Worm (Caenorhabditis elegans) whole organism, L1 larva: ENCODE results near the gene Y57A10C.9.

Experiments used
- Y116A8C.19 ChIP-seq: sonication (generic microtip); optimal IDR thresholded peaks from 2 replicates; lab custom pipeline; 2016; ENCODE audit warnings: missing compliant biosample characterization, missing genetic modification characterization, borderline replicate concordance
- alr-1 ChIP-seq: fragments of 200-800 bp; sonication (Bioruptor generic); optimal IDR thresholded peaks from 2 replicates; lab custom pipeline; 2018; ENCODE audit warnings: borderline replicate concordance, mild to moderate bottlenecking, missing genetic modification characterization, missing compliant biosample characterization
- aly-2 ChIP-seq: fragments of 150-350 bp; optimal IDR thresholded peaks from 2 replicates; lab custom pipeline; 2014; ENCODE audit warnings: missing biosample characterization, missing genetic modification characterization
- ceh-82 ChIP-seq, 3 experiments: fragments of 150-350 bp in 1 of 3; sonication (generic microtip) in 2 of 3; optimal IDR thresholded peaks; 2 replicates each; lab custom pipeline; 2014 to 2017; ENCODE audit warnings: missing biosample characterization in 3 of 3, missing genetic modification characterization in 3 of 3
- ceh-88 ChIP-seq: fragments of 200-800 bp; sonication (Bioruptor generic); IDR thresholded peaks from 2 replicates; pipeline ENCODE4 v1.3.6; 2022; ENCODE audit warnings: missing genetic modification characterization, missing compliant biosample characterization
- efl-1 ChIP-seq, 4 experiments: fragments of 150-350 bp; optimal IDR thresholded peaks in 3 of 4; peaks in 1 of 4; 1 replicate in 1 of 4; 2 replicates in 3 of 4; lab custom pipeline; 2014; ENCODE audit warnings: missing biosample characterization in 2 of 4, missing genetic modification characterization in 2 of 4, missing genetic modification reagents in 2 of 4
- efl-3 ChIP-seq: fragments of 200-800 bp; sonication (Bioruptor generic); optimal IDR thresholded peaks from 2 replicates; lab custom pipeline; 2018; ENCODE audit warnings: mild to moderate bottlenecking, missing genetic modification characterization, missing compliant biosample characterization
- elt-2 ChIP-seq: sonication (generic microtip); optimal IDR thresholded peaks from 2 replicates; lab custom pipeline; 2016; ENCODE audit warnings: missing genetic modification characterization, mild to moderate bottlenecking, inconsistent platforms, missing compliant biosample characterization, missing genetic modification reagents
- fos-1 ChIP-seq: fragments of 150-350 bp; optimal IDR thresholded peaks from 2 replicates; lab custom pipeline; 2014; ENCODE audit warnings: missing biosample characterization, missing genetic modification characterization
- hlh-4 ChIP-seq: sonication (generic microtip); optimal IDR thresholded peaks from 2 replicates; lab custom pipeline; 2016; ENCODE audit warnings: mild to moderate bottlenecking, missing genetic modification characterization, missing compliant biosample characterization
- irx-1 ChIP-seq: sonication (generic microtip); optimal IDR thresholded peaks from 2 replicates; lab custom pipeline; 2016; ENCODE audit warnings: missing genetic modification characterization, missing compliant biosample characterization
- isw-1 ChIP-seq: fragments of 200-800 bp; sonication (Bioruptor generic); IDR thresholded peaks from 2 replicates; pipeline ENCODE4 v1.3.6; 2022; ENCODE audit warnings: missing genetic modification characterization, missing compliant biosample characterization
- lin-15B ChIP-seq: fragments of 150-350 bp; sonication (generic microtip); optimal IDR thresholded peaks from 3 replicates; lab custom pipeline; 2014; ENCODE audit warnings: missing biosample characterization, missing genetic modification characterization
- mef-2 ChIP-seq: fragments of 150-350 bp; optimal IDR thresholded peaks from 2 replicates; lab custom pipeline; 2014; ENCODE audit warnings: missing biosample characterization, missing genetic modification characterization
- nhr-11 ChIP-seq: fragments of 150-350 bp; optimal IDR thresholded peaks from 2 replicates; lab custom pipeline; 2014; ENCODE audit warnings: missing biosample characterization, missing genetic modification characterization
- nhr-19 ChIP-seq: fragments of 200-800 bp; sonication (Bioruptor generic); conservative IDR thresholded peaks from 2 replicates; pipeline ENCODE4 v1.3.6; 2022; ENCODE audit warnings: missing genetic modification characterization, missing compliant biosample characterization
- nhr-237 ChIP-seq: fragments of 150-350 bp; optimal IDR thresholded peaks from 2 replicates; lab custom pipeline; 2014; ENCODE audit warnings: missing biosample characterization, missing genetic modification characterization
- nhr-71 ChIP-seq: sonication (generic microtip); optimal IDR thresholded peaks from 2 replicates; lab custom pipeline; 2016; ENCODE audit warnings: mild to moderate bottlenecking, missing genetic modification characterization, moderate library complexity, missing compliant biosample characterization
- nhr-76 ChIP-seq: sonication (generic microtip); optimal IDR thresholded peaks from 2 replicates; lab custom pipeline; 2017; ENCODE audit warnings: missing biosample characterization, missing genetic modification characterization
- nhr-77 ChIP-seq: fragments of 150-350 bp; optimal IDR thresholded peaks from 2 replicates; lab custom pipeline; 2014; ENCODE audit warnings: missing biosample characterization, missing genetic modification characterization
- nhr-85 ChIP-seq: sonication (generic microtip); peaks from one replicate; lab custom pipeline; 2016; ENCODE audit warnings: missing genetic modification characterization, inconsistent platforms, missing compliant biosample characterization
- pqm-1 ChIP-seq: sonication (generic microtip); optimal IDR thresholded peaks from 3 replicates; lab custom pipeline; 2017; ENCODE audit warnings: missing biosample characterization, missing genetic modification characterization
- snpc-4 ChIP-seq: fragments of 150-350 bp; optimal IDR thresholded peaks from 2 replicates; lab custom pipeline; 2014; ENCODE audit warnings: missing biosample characterization, missing genetic modification characterization
- snu-23 ChIP-seq: sonication (generic microtip); optimal IDR thresholded peaks from 2 replicates; lab custom pipeline; 2016; ENCODE audit warnings: missing genetic modification characterization, missing compliant biosample characterization
- zag-1 ChIP-seq: fragments of 150-350 bp; optimal IDR thresholded peaks from 2 replicates; lab custom pipeline; 2014; ENCODE audit warnings: missing biosample characterization, missing genetic modification characterization

Y57A10C.9 gene

ce11 chrII:12438441-12438840 lies at the start of gene Y57A10C.9:
Y57A10C.9 (minus strand) TSS chrII:12438541.
- no peak for TF ChIP-seq ceh-88 (GFP tag; lab: Robert Waterston, UW)
- peak; percentile 1 for TF ChIP-seq nhr-71 (tag; lab: Kevin White, UChicago)
- no peak for TF ChIP-seq zag-1 (tag; lab: Kevin White, UChicago)

- TF ChIP-seq snu-23 (GFP tag; lab: Kevin White, UChicago) (no peak), elt-2 (tag; lab: Kevin White, UChicago) (no peak), nhr-85 (tag; lab: Kevin White, UChicago) (peak; percentile 29), efl-3 (no peak), alr-1 (tag; lab: Kevin White, UChicago) (no peak), mef-2 (tag; lab: Kevin White, UChicago) (no peak), nhr-11 (no peak)
These were observed 46.7 kb upstream of the Y57A10C.9 start, which contains the start of gene F15A4.10 for ce11 chrII:12485060-12485459. F15A4.10 (minus strand) TSS chrII:12485160.

ce11 chrII:12482622-12483021 lies 44.3 kb upstream of the Y57A10C.9 start, which contains the start of gene fbxb-102:
fbxb-102 (plus strand) TSS chrII:12482922.
- no peak for TF ChIP-seq aly-2 (tag; lab: Kevin White, UChicago)
- TF ChIP-seq snu-23 (GFP tag; lab: Kevin White, UChicago), result no peak
- no peak for TF ChIP-seq pqm-1 (tag; lab: Kevin White, UChicago)
- no peak for TF ChIP-seq fos-1 (tag; lab: Kevin White, UChicago)
- TF ChIP-seq hlh-4 (tag; lab: Kevin White, UChicago), result no peak
- no peak for TF ChIP-seq ceh-82 (tag; optimal IDR thresholded peaks at IDR 0.05; lab: Kevin White, UChicago)
- TF ChIP-seq nhr-237 (tag; lab: Kevin White, UChicago), result no peak

- no peak for TF ChIP-seq Y116A8C.19 (tag; lab: Kevin White, UChicago)
- no peak for TF ChIP-seq efl-1 (optimal IDR thresholded peaks at IDR 0.05; lab: Kevin White, UChicago)
- peak in 1 of 2 experiments; percentile 91 for TF ChIP-seq efl-1 (GFP tag; optimal IDR thresholded peaks at IDR 0.05 in 1 of 2; lab: Kevin White, UChicago)
- TF ChIP-seq nhr-76 (tag; lab: Kevin White, UChicago), result no peak
- TF ChIP-seq, all 84 proteins: peak for 1
These were observed 43.3 kb upstream of the Y57A10C.9 start for ce11 chrII:12481645-12482044.

- no peak for TF ChIP-seq nhr-11
- TF ChIP-seq irx-1, result no peak
- no peak for TF ChIP-seq nhr-19 (GFP tag; lab: Robert Waterston, UW)
- TF ChIP-seq nhr-77 (tag; lab: Kevin White, UChicago), result no peak
- no peak for TF ChIP-seq elt-2 (tag; lab: Kevin White, UChicago)
These were observed 42.5 kb upstream of the Y57A10C.9 start, which contains the start of gene arrd-9 for ce11 chrII:12480811-12481210. arrd-9 (minus strand) TSS chrII:12480911.

- TF ChIP-seq snpc-4 (no peak), efl-1 (optimal IDR thresholded peaks at IDR 0.05; lab: Kevin White, UChicago) (no peak), efl-1 (GFP tag; optimal IDR thresholded peaks at IDR 0.05 in 1 of 2; lab: Kevin White, UChicago) (peak in 1 of 2 experiments; percentile 48)
These were observed 35.1 kb upstream of the Y57A10C.9 start, which contains the start of gene srg-17 for ce11 chrII:12473406-12473805. srg-17 (plus strand) TSS chrII:12473706.

- no peak for TF ChIP-seq lin-15B
- no peak for TF ChIP-seq efl-1 (optimal IDR thresholded peaks at IDR 0.05; lab: Kevin White, UChicago)
- peak in 1 of 2 experiments; percentile 58 for TF ChIP-seq efl-1 (GFP tag; optimal IDR thresholded peaks at IDR 0.05 in 1 of 2; lab: Kevin White, UChicago)
- no peak for TF ChIP-seq isw-1 (GFP tag; lab: Robert Waterston, UW)
- no peak for TF ChIP-seq nhr-77 (tag; lab: Kevin White, UChicago)
These were observed 33.0 kb upstream of the Y57A10C.9 start, which contains the start of the genes F15A4.5 and phat-8 for ce11 chrII:12471138-12471855. F15A4.5 (minus strand) TSS chrII:12471238. phat-8 (plus strand) TSS chrII:12471805.
